Worm (Caenorhabditis elegans): ENCODE data around the gene oac-14.

- TF ChIP-seq unc-62 (GFP tag; optimal IDR thresholded peaks at IDR 0.05) (no peak), pha-4 (tag; optimal IDR thresholded peaks at IDR 0.05) (no peak), drap-1 (GFP tag; optimal IDR thresholded peaks at IDR 0.05) (no peak), ztf-11 (tag; optimal IDR thresholded peaks at IDR 0.05) (no peak), nhr-76 (tag; optimal IDR thresholded peaks at IDR 0.05) (no peak), nhr-12 (tag; optimal IDR thresholded peaks at IDR 0.05) (no peak)
These were observed 41.9 kb upstream of the oac-14 start, which contains the start of gene arrd-28 for ce11 chrX:10183695-10184094.
